Worm (Caenorhabditis elegans): ENCODE data around the gene tap-1.

tap-1 gene

ce11 chrX:14610093-14610763 lies 20.8 kb downstream of the tap-1 start:
- no peak for TF ChIP-seq nhr-28 (tag; optimal IDR thresholded peaks at IDR 0.05)
- no peak for TF ChIP-seq aha-1 (tag; optimal IDR thresholded peaks at IDR 0.05)
- TF ChIP-seq tbx-2 (tag; optimal IDR thresholded peaks at IDR 0.05) = no peak
- no peak for TF ChIP-seq lsy-2 (tag; optimal IDR thresholded peaks at IDR 0.05)
- no peak for TF ChIP-seq alr-1 (tag; optimal IDR thresholded peaks at IDR 0.05; ENCODE audit: borderline replicate concordance)
- TF ChIP-seq fkh-4 (tag; optimal IDR thresholded peaks at IDR 0.05; ENCODE audit: borderline replicate concordance) = no peak
- no peak for TF ChIP-seq nhr-19 (GFP tag; conservative IDR thresholded peaks at IDR 0.05)
- TF ChIP-seq ceh-63 (GFP tag; optimal IDR thresholded peaks at IDR 0.05) = no peak
- TF ChIP-seq dsc-1 (tag; optimal IDR thresholded peaks at IDR 0.05) = peak; percentile 29
- TF ChIP-seq lir-3 (tag; optimal IDR thresholded peaks at IDR 0.05; ENCODE audit: poor library complexity) = no peak
- TF ChIP-seq nhr-237 (tag; optimal IDR thresholded peaks at IDR 0.05) = no peak
- TF ChIP-seq pqm-1 (tag; optimal IDR thresholded peaks at IDR 0.05) = no peak
- TF ChIP-seq unc-98 (GFP tag; IDR thresholded peaks at IDR 0.05) = no peak
- no peak for TF ChIP-seq snpc-4 (tag; optimal IDR thresholded peaks at IDR 0.05)
- no peak for TF ChIP-seq fos-1 (tag; optimal IDR thresholded peaks at IDR 0.05)
- TF ChIP-seq unc-30 (tag; optimal IDR thresholded peaks at IDR 0.05) = no peak
- no peak for TF ChIP-seq ztf-11 (tag; optimal IDR thresholded peaks at IDR 0.05)
- TF ChIP-seq skn-1 (tag; optimal IDR thresholded peaks at IDR 0.05) = no peak
- TF ChIP-seq zag-1 (tag; optimal IDR thresholded peaks at IDR 0.05) = no peak
- peak; percentile 83 for TF ChIP-seq snu-23 (GFP tag; optimal IDR thresholded peaks at IDR 0.05)
- peak; percentile 38 for TF ChIP-seq xbp-1 (tag; optimal IDR thresholded peaks at IDR 0.05)
- peak; percentile 47 for TF ChIP-seq swsn-7 (tag; optimal IDR thresholded peaks at IDR 0.05)
- peak; percentile 17 for TF ChIP-seq ceh-8 (GFP tag; optimal IDR thresholded peaks at IDR 0.05)
- TF ChIP-seq fkh-10 (GFP tag; optimal IDR thresholded peaks at IDR 0.05) = no peak
- TF ChIP-seq jun-1 (tag; optimal IDR thresholded peaks at IDR 0.05) = no peak
- TF ChIP-seq sup-37 (GFP tag; optimal IDR thresholded peaks at IDR 0.05) = no peak
- no peak for TF ChIP-seq Y116A8C.19 (tag; optimal IDR thresholded peaks at IDR 0.05; ENCODE audit: borderline replicate concordance)
- no peak for TF ChIP-seq unc-62 (GFP tag; optimal IDR thresholded peaks at IDR 0.05)
- TF ChIP-seq C04F5.9 (tag; optimal IDR thresholded peaks at IDR 0.05) = no peak
- no peak for TF ChIP-seq aly-2 (tag; optimal IDR thresholded peaks at IDR 0.05)
- TF ChIP-seq ceh-82 (tag; optimal IDR thresholded peaks at IDR 0.05) = peak; percentile 22 to 83 (median 61)
- no peak for TF ChIP-seq nhr-11 (tag; optimal IDR thresholded peaks at IDR 0.05)
- no peak for TF ChIP-seq lin-13 (GFP tag; optimal IDR thresholded peaks at IDR 0.05)
- no peak for TF ChIP-seq dpl-1 (GFP tag; optimal IDR thresholded peaks at IDR 0.05)
- no peak for TF ChIP-seq ceh-88 (GFP tag; IDR thresholded peaks at IDR 0.05)
- no peak for TF ChIP-seq sox-4 (tag; optimal IDR thresholded peaks at IDR 0.05)
- no peak for TF ChIP-seq mab-9 (GFP tag; IDR thresholded peaks at IDR 0.05)
- TF ChIP-seq mep-1 (tag; optimal IDR thresholded peaks at IDR 0.05) = no peak
- TF ChIP-seq lin-35 (GFP tag; optimal IDR thresholded peaks at IDR 0.05) = peak; percentile 25 to 49
- TF ChIP-seq C34B4.2 (tag; optimal IDR thresholded peaks at IDR 0.05) = no peak
- no peak for TF ChIP-seq blmp-1 (tag; optimal IDR thresholded peaks at IDR 0.05)
- TF ChIP-seq tlp-1 (tag; optimal IDR thresholded peaks at IDR 0.05) = no peak
- no peak for TF ChIP-seq pax-3 (tag; optimal IDR thresholded peaks at IDR 0.05)
- peak; percentile 76 for TF ChIP-seq nhr-85 (tag)
- no peak for TF ChIP-seq hlh-4 (tag; optimal IDR thresholded peaks at IDR 0.05)
- peak; percentile 23 for TF ChIP-seq isw-1 (GFP tag; IDR thresholded peaks at IDR 0.05)
- no peak for TF ChIP-seq elt-3 (tag; optimal IDR thresholded peaks at IDR 0.05)
- no peak for TF ChIP-seq lin-15B (tag; optimal IDR thresholded peaks at IDR 0.05)
- TF ChIP-seq ces-1 (GFP tag; optimal IDR thresholded peaks at IDR 0.05) = no peak
- TF ChIP-seq pag-3 (tag; optimal IDR thresholded peaks at IDR 0.05; ENCODE audit: borderline replicate concordance, insufficient read depth) = no peak
- TF ChIP-seq ztf-4 (tag; optimal IDR thresholded peaks at IDR 0.05) = no peak
- TF ChIP-seq mdl-1 (tag; optimal IDR thresholded peaks at IDR 0.05) = peak in 1 of 2 experiments; percentile 66
- peak; percentile 44 for TF ChIP-seq rnt-1 (tag; optimal IDR thresholded peaks at IDR 0.05)
